Worm (Caenorhabditis elegans): ENCODE data around the gene metl-9.

DNA sequence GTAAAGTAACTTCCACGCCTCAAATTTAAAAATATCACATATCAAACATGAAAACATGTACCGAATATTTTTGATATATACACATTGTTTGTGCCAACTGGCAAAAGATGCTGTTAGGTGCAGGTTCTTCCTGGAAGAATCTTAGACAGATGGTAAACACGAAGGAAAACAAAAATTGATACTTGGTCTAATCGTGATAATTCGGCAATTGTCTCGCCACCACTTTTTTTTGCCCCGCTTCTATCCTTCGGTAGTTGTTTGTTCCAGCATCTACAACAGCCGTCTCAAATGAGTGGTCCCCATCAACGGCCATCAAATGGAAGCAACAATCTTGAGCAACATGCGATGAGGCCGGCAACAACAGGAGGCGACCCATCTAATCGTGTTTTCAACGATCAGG lies 18.5 kb upstream of the metl-9 start:
- no peak for TF ChIP-seq tra-4 (tag; optimal IDR thresholded peaks at IDR 0.05)
- TF ChIP-seq hnd-1 (tag; optimal IDR thresholded peaks at IDR 0.05), result no peak
- TF ChIP-seq ceh-13 (GFP tag; optimal IDR thresholded peaks at IDR 0.05), result no peak
- TF ChIP-seq flt-1 (GFP tag; IDR thresholded peaks at IDR 0.05), result no peak
- no peak for TF ChIP-seq hmg-4 (GFP tag; optimal IDR thresholded peaks at IDR 0.05)
- TF ChIP-seq B0310.2 (tag; optimal IDR thresholded peaks at IDR 0.05), result no peak
- no peak for TF ChIP-seq sea-1 (GFP tag; conservative IDR thresholded peaks at IDR 0.05)
- no peak for TF ChIP-seq ama-1 (optimal IDR thresholded peaks at IDR 0.05)
